Worm (Caenorhabditis elegans): ENCODE results near the gene gcy-20.

Gene gcy-20

DNA sequence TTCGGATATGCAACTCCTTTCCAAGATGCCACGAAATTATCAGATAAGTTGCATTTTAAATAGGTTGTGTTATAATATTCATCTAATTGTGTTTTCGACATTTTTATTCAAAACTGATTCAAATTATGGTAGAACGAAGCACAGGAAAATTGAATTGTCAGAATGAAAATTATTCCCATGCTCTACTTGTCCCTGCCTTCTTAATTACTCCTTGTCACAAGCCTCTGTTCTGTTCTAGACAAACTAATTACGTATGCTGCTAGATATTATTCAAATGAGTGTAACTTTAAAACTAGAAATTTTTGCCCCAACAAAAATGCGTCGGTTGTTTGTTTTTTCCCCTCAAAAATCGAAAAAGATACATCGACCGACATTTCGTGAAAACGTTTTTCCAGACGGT, 9.5 kb downstream of the gcy-20 start, which contains the start of gene srh-104:
Gene srh-104 (minus strand): TSS at position 101 of the 400 bp plus-strand sequence.
- no peak for TF ChIP-seq med-1 (GFP tag; optimal IDR thresholded peaks at IDR 0.05; ENCODE audit: insufficient read depth)

DNA sequence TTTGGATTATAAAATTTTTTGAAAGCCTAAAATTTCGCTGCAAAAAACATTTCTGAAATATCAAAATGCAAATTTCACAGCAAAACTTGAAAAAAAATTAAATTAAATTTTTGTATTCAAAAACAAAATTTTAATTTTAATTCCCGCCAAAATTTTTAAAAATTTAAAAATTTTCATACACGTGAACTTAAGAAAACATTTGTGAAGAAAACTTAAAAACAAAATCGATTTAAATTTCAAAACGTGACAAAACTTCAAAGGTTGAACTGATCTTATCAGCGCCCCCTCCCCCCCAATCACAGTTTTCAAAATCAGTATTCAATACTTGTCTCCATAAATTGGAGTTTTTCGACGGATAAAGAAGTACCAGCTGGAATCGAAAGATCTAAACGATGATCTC, 16.4 kb downstream of the gcy-20 start, which contains the start of gene F21H7.5:
Gene F21H7.5 (plus strand): TSS at position 301 of the 400 bp plus-strand sequence.
- no peak for TF ChIP-seq T22C8.4 (GFP tag; IDR thresholded peaks at IDR 0.05)
- no peak for TF ChIP-seq ref-1 (GFP tag; conservative IDR thresholded peaks at IDR 0.05)
- no peak for TF ChIP-seq cog-1 (tag; optimal IDR thresholded peaks at IDR 0.05)
- no peak for TF ChIP-seq ztf-29 (GFP tag; IDR thresholded peaks at IDR 0.05)
- TF ChIP-seq med-1 (GFP tag; optimal IDR thresholded peaks at IDR 0.05; ENCODE audit: insufficient read depth), result no peak
- no peak for TF ChIP-seq ztf-23 (GFP tag; IDR thresholded peaks at IDR 0.05)

DNA sequence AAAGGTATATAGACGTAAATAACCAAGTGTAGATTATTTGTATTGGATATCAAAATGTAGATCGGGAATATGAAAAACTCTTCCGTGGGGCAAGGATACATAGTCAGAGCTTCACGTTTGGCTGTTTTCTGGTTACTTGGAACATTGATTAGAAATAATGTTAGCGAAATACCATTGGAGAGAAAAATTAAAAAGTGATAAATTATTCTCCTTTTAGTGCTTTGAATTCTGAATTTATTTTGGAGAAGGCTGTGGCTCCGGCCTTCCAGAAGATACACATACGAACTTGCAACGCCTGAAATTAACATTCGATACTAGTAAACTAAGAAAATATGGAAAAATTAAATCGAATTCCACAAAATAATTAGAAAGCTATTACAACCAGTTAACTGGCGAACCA, 17.9 kb downstream of the gcy-20 start, which contains the start of gene srh-98:
Gene srh-98 (minus strand): TSS at position 101 of the 400 bp plus-strand sequence.
- no peak for TF ChIP-seq cog-1 (tag; optimal IDR thresholded peaks at IDR 0.05)

DNA sequence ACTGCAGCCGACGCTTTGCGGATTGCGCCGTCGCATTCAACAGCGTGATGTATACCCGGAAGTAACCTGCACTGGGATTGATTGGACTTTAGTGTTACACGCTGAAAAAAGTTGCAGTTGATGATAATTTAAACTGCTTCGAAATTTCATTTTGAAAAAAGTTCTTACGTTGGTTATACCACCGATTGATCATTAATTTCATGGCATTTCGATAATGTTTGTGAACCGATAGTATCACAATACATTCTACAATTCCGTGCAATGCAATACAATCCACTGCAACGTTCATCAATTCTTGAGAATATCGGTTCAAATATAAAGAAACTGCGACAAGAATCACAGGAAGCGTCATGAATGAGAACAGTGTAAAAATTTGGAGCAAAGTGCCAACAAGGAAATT, 18.5 kb downstream of the gcy-20 start, which contains the start of gene F21H7.3:
Gene F21H7.3 (minus strand): TSS at position 101 of the 400 bp plus-strand sequence.
- no peak for TF ChIP-seq T22C8.4 (GFP tag; IDR thresholded peaks at IDR 0.05)
- no peak for TF ChIP-seq med-1 (GFP tag; optimal IDR thresholded peaks at IDR 0.05; ENCODE audit: insufficient read depth)
- TF ChIP-seq cog-1 (tag; optimal IDR thresholded peaks at IDR 0.05), result no peak
- no peak for TF ChIP-seq ztf-29 (GFP tag; IDR thresholded peaks at IDR 0.05)
- no peak for TF ChIP-seq flt-1 (GFP tag; IDR thresholded peaks at IDR 0.05)
- no peak for TF ChIP-seq tab-1 (GFP tag; IDR thresholded peaks at IDR 0.05)
- no peak for TF ChIP-seq klf-2 (GFP tag; conservative IDR thresholded peaks at IDR 0.05)
- TF ChIP-seq ztf-23 (GFP tag; IDR thresholded peaks at IDR 0.05), result no peak
- no peak for TF ChIP-seq ref-1 (GFP tag; conservative IDR thresholded peaks at IDR 0.05)

DNA sequence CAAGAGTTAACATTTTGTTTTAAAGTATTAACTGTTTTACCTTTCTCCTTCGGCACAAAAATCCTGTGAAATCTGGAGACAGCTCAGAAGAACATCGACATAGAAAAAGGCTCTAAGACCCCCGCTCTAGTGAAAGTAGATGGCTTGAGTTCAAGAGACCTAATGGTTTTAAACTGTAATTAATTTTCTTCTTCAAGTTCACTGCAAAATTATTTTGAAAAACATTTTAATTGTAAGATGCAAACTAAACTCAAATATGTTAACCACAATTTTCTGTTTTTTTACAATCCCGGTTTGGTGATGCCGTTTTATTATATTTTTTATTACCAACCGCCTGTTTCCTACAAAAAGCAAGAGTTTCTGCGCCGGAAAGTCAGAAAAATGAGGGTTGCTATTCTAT, 20.0 kb downstream of the gcy-20 start, which contains the start of gene clec-233:
Gene clec-233 (plus strand): TSS at position 301 of the 400 bp plus-strand sequence.
- no peak for TF ChIP-seq tab-1 (GFP tag; IDR thresholded peaks at IDR 0.05)

DNA sequence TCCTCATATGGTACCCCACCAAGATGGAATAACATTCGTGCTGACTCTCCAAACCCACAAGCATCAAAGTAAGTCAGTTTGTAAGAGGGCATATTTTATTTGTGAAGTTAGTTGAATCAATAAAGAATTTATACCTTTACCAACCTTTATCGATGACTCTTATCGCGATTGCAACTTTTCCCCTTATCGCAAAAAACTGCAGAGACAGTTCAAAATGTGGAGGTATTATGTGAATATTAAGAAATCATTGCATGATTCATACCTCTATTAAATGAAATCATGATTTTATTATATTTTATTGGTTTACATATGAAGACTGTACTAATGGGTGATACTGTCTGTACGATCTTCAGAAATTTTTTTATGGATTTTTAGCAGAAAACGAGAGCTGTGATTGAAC, 21.4 kb downstream of the gcy-20 start, which contains the start of gene gst-22:
Gene gst-22 (minus strand): TSS at position 103 of the 400 bp plus-strand sequence.
- TF ChIP-seq flt-1 (GFP tag; IDR thresholded peaks at IDR 0.05) (no peak), med-1 (GFP tag; optimal IDR thresholded peaks at IDR 0.05; ENCODE audit: insufficient read depth) (no peak), T22C8.4 (GFP tag; IDR thresholded peaks at IDR 0.05) (no peak), tab-1 (GFP tag; IDR thresholded peaks at IDR 0.05) (no peak), ref-1 (GFP tag; conservative IDR thresholded peaks at IDR 0.05) (no peak), ztf-23 (GFP tag; IDR thresholded peaks at IDR 0.05) (no peak), ztf-29 (GFP tag; IDR thresholded peaks at IDR 0.05) (no peak), klf-2 (GFP tag; conservative IDR thresholded peaks at IDR 0.05) (no peak), cog-1 (tag; optimal IDR thresholded peaks at IDR 0.05) (no peak)

DNA sequence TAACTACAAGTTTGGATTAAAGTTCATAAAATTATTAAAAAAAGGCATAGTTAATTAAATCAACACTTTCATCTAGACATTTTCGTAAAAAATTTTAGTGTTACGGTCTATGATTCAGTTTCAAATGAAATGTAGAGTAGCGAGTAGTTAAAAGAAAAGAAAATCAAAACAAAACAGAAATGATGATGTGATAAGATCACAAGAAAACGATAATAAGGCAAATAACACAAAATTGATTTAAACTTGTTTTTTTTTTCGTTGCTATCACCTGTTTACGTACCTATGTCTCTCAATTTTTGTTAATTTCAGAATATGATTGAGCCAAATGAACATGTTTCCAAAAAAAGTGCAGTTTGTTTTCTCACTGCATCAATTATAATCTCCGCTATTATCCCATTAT, 23.7 kb downstream of the gcy-20 start, which contains the start of the genes F21H7.2 and F21H7.12:
Gene F21H7.2 (minus strand): TSS at position 101 of the 400 bp plus-strand sequence.
Gene F21H7.12 (plus strand): TSS at position 270 of the 400 bp plus-strand sequence.
- TF ChIP-seq ztf-29 (GFP tag; IDR thresholded peaks at IDR 0.05), result no peak
- no peak for TF ChIP-seq ztf-23 (GFP tag; IDR thresholded peaks at IDR 0.05)
- no peak for TF ChIP-seq klf-2 (GFP tag; conservative IDR thresholded peaks at IDR 0.05)
- TF ChIP-seq T22C8.4 (GFP tag; IDR thresholded peaks at IDR 0.05), result no peak

DNA sequence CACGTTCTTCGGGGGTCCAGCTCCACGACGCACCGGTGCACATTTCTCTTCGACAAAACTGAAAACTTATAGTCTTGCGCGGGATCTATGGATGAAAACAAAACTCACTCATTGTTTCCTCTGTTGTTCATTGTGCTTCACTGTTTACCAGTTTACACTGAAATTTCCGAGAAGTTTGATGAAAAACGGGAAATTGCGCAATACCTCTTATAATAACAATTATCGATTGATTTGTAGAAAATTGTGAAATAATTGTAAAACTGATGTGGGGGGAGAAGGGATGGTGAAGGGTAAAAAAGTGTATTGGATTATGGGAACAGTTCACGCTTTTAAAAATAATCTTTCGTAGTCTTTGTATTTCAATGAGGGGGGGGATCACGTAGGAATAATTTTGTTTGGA, 24.1 kb downstream of the gcy-20 start:
- TF ChIP-seq med-1 (GFP tag; optimal IDR thresholded peaks at IDR 0.05; ENCODE audit: insufficient read depth) (no peak), ref-1 (GFP tag; conservative IDR thresholded peaks at IDR 0.05) (no peak), ztf-23 (GFP tag; IDR thresholded peaks at IDR 0.05) (no peak), flt-1 (GFP tag; IDR thresholded peaks at IDR 0.05) (no peak), cog-1 (tag; optimal IDR thresholded peaks at IDR 0.05) (no peak), T22C8.4 (GFP tag; IDR thresholded peaks at IDR 0.05) (no peak), tab-1 (GFP tag; IDR thresholded peaks at IDR 0.05) (no peak), klf-2 (GFP tag; conservative IDR thresholded peaks at IDR 0.05) (no peak), ztf-29 (GFP tag; IDR thresholded peaks at IDR 0.05) (no peak)

DNA sequence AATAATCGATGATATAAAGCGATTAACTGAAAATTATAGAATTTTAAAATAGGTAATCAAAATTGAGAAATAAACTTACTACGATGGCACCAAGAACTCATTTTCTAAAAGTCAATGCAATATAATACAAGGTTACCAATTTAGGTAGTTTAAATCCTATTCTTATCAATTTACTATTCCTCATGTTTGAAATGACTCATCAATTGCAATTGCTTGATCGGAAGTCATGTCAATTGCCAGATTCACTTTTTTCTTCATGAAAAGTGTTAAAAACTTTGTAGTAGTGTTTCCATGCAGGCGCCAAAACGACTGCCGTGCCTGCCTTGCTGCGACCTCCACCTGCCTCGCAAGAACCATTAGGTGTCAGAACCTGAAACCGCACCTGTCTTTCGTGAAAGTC, 27.0 kb downstream of the gcy-20 start, which contains the start of gene F11A5.13:
Gene F11A5.13 (minus strand): TSS at position 101 of the 400 bp plus-strand sequence.
- TF ChIP-seq ztf-29 (GFP tag; IDR thresholded peaks at IDR 0.05) (no peak), T22C8.4 (GFP tag; IDR thresholded peaks at IDR 0.05) (no peak), flt-1 (GFP tag; IDR thresholded peaks at IDR 0.05) (no peak), cog-1 (tag; optimal IDR thresholded peaks at IDR 0.05) (no peak), tab-1 (GFP tag; IDR thresholded peaks at IDR 0.05) (no peak)

DNA sequence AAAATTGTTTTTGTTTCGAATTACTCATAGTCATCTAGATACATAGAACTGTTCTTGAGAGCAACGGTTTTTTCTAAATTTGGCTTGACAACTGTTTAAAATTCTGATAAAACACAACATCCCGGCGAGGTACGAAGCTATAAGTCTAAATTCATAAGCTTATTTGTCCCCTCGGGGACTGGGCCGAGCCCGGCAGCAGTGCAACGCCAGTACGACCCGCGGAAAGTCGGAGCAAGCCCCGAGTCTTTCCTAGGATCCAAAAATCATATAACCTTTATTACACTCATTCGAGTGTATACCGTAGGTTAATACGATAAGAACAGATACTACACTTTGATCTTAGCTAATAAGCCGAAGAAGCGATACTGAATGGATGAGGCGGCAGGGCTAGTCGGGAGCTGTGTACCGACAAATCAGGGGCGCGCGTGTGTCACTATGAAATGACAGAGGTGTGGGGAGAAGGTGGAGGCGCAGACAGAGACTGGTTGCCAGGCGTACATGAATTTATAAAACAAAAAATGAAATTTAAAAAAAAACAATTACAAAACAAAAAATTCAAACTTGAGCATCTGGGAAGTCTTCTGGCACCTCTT, 28.0 kb downstream of the gcy-20 start:
- no peak for TF ChIP-seq ztf-23 (GFP tag; IDR thresholded peaks at IDR 0.05)

DNA sequence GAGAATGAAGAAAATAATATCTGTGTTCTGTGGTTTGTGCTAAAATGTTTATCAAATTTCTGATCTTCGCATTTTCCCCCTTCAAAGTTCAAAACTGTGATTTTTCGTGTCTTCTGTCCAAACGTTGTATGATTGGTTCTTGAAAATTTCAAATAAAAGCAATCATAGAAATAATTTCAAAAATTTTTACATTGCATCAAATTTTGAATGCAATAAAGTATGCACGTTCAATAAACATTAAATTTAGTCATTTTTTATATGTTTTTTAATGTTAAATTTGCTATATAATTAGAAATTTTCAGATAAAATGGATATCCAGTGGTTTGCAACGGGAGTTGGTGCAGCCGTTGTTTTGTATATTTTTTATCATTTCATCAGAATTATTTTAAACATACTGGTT, 29.6 kb downstream of the gcy-20 start, which contains the start of gene stdh-2:
Gene stdh-2 (plus strand): TSS at position 301 of the 400 bp plus-strand sequence.
- TF ChIP-seq med-1 (GFP tag; optimal IDR thresholded peaks at IDR 0.05; ENCODE audit: insufficient read depth), result no peak
- no peak for TF ChIP-seq T22C8.4 (GFP tag; IDR thresholded peaks at IDR 0.05)
- no peak for TF ChIP-seq klf-2 (GFP tag; conservative IDR thresholded peaks at IDR 0.05)
- TF ChIP-seq tab-1 (GFP tag; IDR thresholded peaks at IDR 0.05), result no peak
- TF ChIP-seq ztf-29 (GFP tag; IDR thresholded peaks at IDR 0.05), result no peak
- no peak for TF ChIP-seq cog-1 (tag; optimal IDR thresholded peaks at IDR 0.05)
- no peak for TF ChIP-seq flt-1 (GFP tag; IDR thresholded peaks at IDR 0.05)
- no peak for TF ChIP-seq ztf-23 (GFP tag; IDR thresholded peaks at IDR 0.05)
- no peak for TF ChIP-seq ref-1 (GFP tag; conservative IDR thresholded peaks at IDR 0.05)

Data from whole organism, midembryonic.